Worm (Caenorhabditis elegans): ENCODE results near the gene Y42H9AR.5.
A peak's percentile ranks its signal among the peaks of the same experiment; 100 is the strongest.

DNA sequence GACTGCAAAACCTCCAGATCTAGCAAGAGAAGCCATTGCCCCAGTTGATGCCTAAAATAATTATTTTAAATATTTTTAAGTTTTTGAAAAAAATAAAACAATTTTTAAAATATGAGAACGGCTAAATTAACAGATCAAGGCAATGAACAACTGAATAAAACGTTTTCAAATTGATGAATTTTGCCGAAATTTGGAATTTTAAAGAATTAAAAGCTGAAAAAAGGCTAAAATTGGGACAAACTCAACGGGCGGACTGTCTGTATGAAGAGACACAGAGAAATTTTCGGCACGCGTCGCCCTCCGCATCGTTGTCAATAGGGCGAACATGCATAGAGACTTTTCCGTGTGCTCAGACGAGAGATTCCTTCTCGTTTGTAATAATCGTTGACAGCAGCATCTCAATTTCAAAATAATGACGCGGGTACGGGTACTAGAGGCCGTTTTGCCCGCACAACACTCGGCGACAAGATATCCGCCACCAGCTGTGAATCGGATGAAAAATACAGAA is 33.7 kb downstream of the Y42H9AR.5 start, which contains the start of the genes isp-1 and islo-1:
- peak in 1 of 6 experiments; percentile 4 for TF ChIP-seq elt-3 (tag; optimal IDR thresholded peaks at IDR 0.05)
- TF ChIP-seq lsy-2 (tag; optimal IDR thresholded peaks at IDR 0.05) = peak; percentile 12 to 82
- TF ChIP-seq nhr-19 (GFP tag; conservative IDR thresholded peaks at IDR 0.05) = no peak
- no peak for TF ChIP-seq lin-39 (tag; optimal IDR thresholded peaks at IDR 0.05)
- peak; percentile 77 for TF ChIP-seq lin-15B (tag; optimal IDR thresholded peaks at IDR 0.05)
- TF ChIP-seq ces-1 (GFP tag; optimal IDR thresholded peaks at IDR 0.05) = no peak
- TF ChIP-seq nhr-237 (tag; optimal IDR thresholded peaks at IDR 0.05) = no peak
- TF ChIP-seq unc-30 (tag; optimal IDR thresholded peaks at IDR 0.05) = no peak
- peak; percentile 56 for TF ChIP-seq rnt-1 (tag; optimal IDR thresholded peaks at IDR 0.05)
- no peak for TF ChIP-seq nhr-28 (tag; optimal IDR thresholded peaks at IDR 0.05)
- TF ChIP-seq ama-1 (optimal IDR thresholded peaks at IDR 0.05) = no peak
